ENCODE assay signal across 3 fruit fly cellular contexts in genomic region chr2L:14690791-14691190, dm6.
A peak's percentile ranks its signal among the peaks of the same experiment; 100 is the strongest.
TF ChIP-seq lines count a peak whose summit lies in the region.

No protein-coding gene starts in this region.

- TF ChIP-seq CTCF in whole organism, embryonic (GFP tag; optimal IDR thresholded peaks at IDR 0.05; lab: Kevin White, UChicago), result no peak

TF ChIP-seq in whole organism, embryonic, 481 proteins besides CTCF, POLR2A, EP300 and RAD21 (continues in another document):
- TF ChIP-seq Deaf1 (tag; optimal IDR thresholded peaks at IDR 0.05; lab: Kevin White, UChicago), result no peak
- no peak for TF ChIP-seq ranshi (GFP tag; IDR thresholded peaks at IDR 0.05; lab: Robert Waterston, UW)
- TF ChIP-seq CG32532 (GFP tag; IDR thresholded peaks at IDR 0.05; lab: Robert Waterston, UW), result no peak
- peak; percentile 30 for TF ChIP-seq CG8924 (tag; optimal IDR thresholded peaks at IDR 0.05; lab: Kevin White, UChicago)
- no peak for TF ChIP-seq CG6272 (GFP tag; IDR thresholded peaks at IDR 0.05; lab: Robert Waterston, UW)
- TF ChIP-seq Oli (tag; optimal IDR thresholded peaks at IDR 0.05; lab: Kevin White, UChicago), result peak; percentile 7
- peak; percentile 9 for TF ChIP-seq CG7556 (GFP tag; optimal IDR thresholded peaks at IDR 0.05; lab: Kevin White, UChicago)
- TF ChIP-seq sens (GFP tag; lab: Kevin White, UChicago), result peak; percentile 80
- no peak for TF ChIP-seq CG18599 (GFP tag; optimal IDR thresholded peaks at IDR 0.05; lab: Kevin White, UChicago)
- TF ChIP-seq CG2875 (GFP tag; optimal IDR thresholded peaks at IDR 0.05; lab: Kevin White, UChicago), result peak; percentile 7
- TF ChIP-seq CG10979 (tag; optimal IDR thresholded peaks at IDR 0.05; lab: Kevin White, UChicago), result peak; percentile 70
- TF ChIP-seq CG1603 (tag; optimal IDR thresholded peaks at IDR 0.05; lab: Kevin White, UChicago), result no peak
- TF ChIP-seq ac (GFP tag; optimal IDR thresholded peaks at IDR 0.05; lab: Kevin White, UChicago), result no peak
- no peak for TF ChIP-seq CG9817 (tag; optimal IDR thresholded peaks at IDR 0.05; lab: Kevin White, UChicago)
- TF ChIP-seq CG13894 (tag; optimal IDR thresholded peaks at IDR 0.05; lab: Kevin White, UChicago), result no peak
- TF ChIP-seq crol (GFP tag; IDR thresholded peaks at IDR 0.05; lab: Robert Waterston, UW), result no peak
- no peak for TF ChIP-seq CG10321 (GFP tag; IDR thresholded peaks at IDR 0.05; lab: Robert Waterston, UW)
- TF ChIP-seq HLH3B (GFP tag; IDR thresholded peaks at IDR 0.05; lab: Robert Waterston, UW), result peak; percentile 16; the same call in 1 of the 2 replicates
- peak in 1 of 2 experiments; percentile 15 for TF ChIP-seq bsh (GFP tag; optimal IDR thresholded peaks at IDR 0.05; lab: Kevin White, UChicago)
- peak; percentile 59 for TF ChIP-seq CG10267 (tag; optimal IDR thresholded peaks at IDR 0.05; lab: Kevin White, UChicago)
- no peak for TF ChIP-seq so (GFP tag; IDR thresholded peaks at IDR 0.05; lab: Robert Waterston, UW)
- no peak for TF ChIP-seq CG7357 (GFP tag; IDR thresholded peaks at IDR 0.05; lab: Robert Waterston, UW)
- no peak for TF ChIP-seq Hr51 (GFP tag; optimal IDR thresholded peaks at IDR 0.05; lab: Kevin White, UChicago)
- TF ChIP-seq CG15073 (GFP tag; optimal IDR thresholded peaks at IDR 0.05; lab: Kevin White, UChicago), result no peak
- TF ChIP-seq CG15696 (tag; optimal IDR thresholded peaks at IDR 0.05; lab: Kevin White, UChicago), result peak; percentile 46
- TF ChIP-seq fd96Cb (tag; optimal IDR thresholded peaks at IDR 0.05; lab: Kevin White, UChicago), result peak; percentile 51
- TF ChIP-seq HmgD (GFP tag; optimal IDR thresholded peaks at IDR 0.05; lab: Kevin White, UChicago), result no peak
- peak in 1 of 3 experiments; percentile 59 for TF ChIP-seq lola (GFP tag; optimal IDR thresholded peaks at IDR 0.05; lab: Kevin White, UChicago)
- TF ChIP-seq Hr3 (GFP tag; optimal IDR thresholded peaks at IDR 0.05; lab: Kevin White, UChicago), result no peak
- peak; percentile 63 for TF ChIP-seq nmo (GFP tag; optimal IDR thresholded peaks at IDR 0.05; lab: Kevin White, UChicago)
- no peak for TF ChIP-seq bbx (GFP tag; IDR thresholded peaks at IDR 0.05; lab: Robert Waterston, UW; ENCODE audit: partially characterized antibody)

TF ChIP-seq in whole organism, prepupa, 60 proteins besides CTCF, POLR2A, EP300 and RAD21:
- TF ChIP-seq cyc (GFP tag; optimal IDR thresholded peaks at IDR 0.05; lab: Kevin White, UChicago), result peak; percentile 46
- TF ChIP-seq Met (GFP tag; optimal IDR thresholded peaks at IDR 0.05; lab: Kevin White, UChicago), result peak; percentile 54
- peak; percentile 42 for TF ChIP-seq topi (GFP tag; optimal IDR thresholded peaks at IDR 0.05; lab: Kevin White, UChicago)
- peak; percentile 24 for TF ChIP-seq lz (GFP tag; optimal IDR thresholded peaks at IDR 0.05; lab: Kevin White, UChicago)
- TF ChIP-seq eg (GFP tag; IDR thresholded peaks at IDR 0.05; lab: Robert Waterston, UW), result 0 out of 3 replicates have a peak, but pooled peaks have one; percentile 8
- TF ChIP-seq CG6276 (GFP tag; optimal IDR thresholded peaks at IDR 0.05; lab: Kevin White, UChicago), result no peak
- peak; percentile 36 for TF ChIP-seq Smox (GFP tag; optimal IDR thresholded peaks at IDR 0.05; lab: Kevin White, UChicago)
- TF ChIP-seq fkh (GFP tag; optimal IDR thresholded peaks at IDR 0.05; lab: Kevin White, UChicago), result no peak
- TF ChIP-seq Eip78C (GFP tag; lab: Kevin White, UChicago), result peak; percentile 74
- no peak for TF ChIP-seq CG11762 (GFP tag; optimal IDR thresholded peaks at IDR 0.05; lab: Kevin White, UChicago; ENCODE audit: insufficient read depth)
- TF ChIP-seq Hr39 (GFP tag; optimal IDR thresholded peaks at IDR 0.05; lab: Kevin White, UChicago), result peak; percentile 39
- no peak for TF ChIP-seq CG4318 (GFP tag; optimal IDR thresholded peaks at IDR 0.05; lab: Kevin White, UChicago)
- TF ChIP-seq Hr4 (GFP tag; optimal IDR thresholded peaks at IDR 0.05; lab: Kevin White, UChicago), result peak; percentile 8
- peak; percentile 46 for TF ChIP-seq Sox102F (GFP tag; optimal IDR thresholded peaks at IDR 0.05; lab: Kevin White, UChicago)
- no peak for TF ChIP-seq Lpt (GFP tag; optimal IDR thresholded peaks at IDR 0.05; lab: Kevin White, UChicago)
- TF ChIP-seq Ets96B (tag; optimal IDR thresholded peaks at IDR 0.05; lab: Kevin White, UChicago), result no peak
- no peak for TF ChIP-seq Sox14 (GFP tag; optimal IDR thresholded peaks at IDR 0.05; lab: Kevin White, UChicago)
- TF ChIP-seq esn (GFP tag; optimal IDR thresholded peaks at IDR 0.05; lab: Kevin White, UChicago), result peak; percentile 55
- peak; percentile 73 for TF ChIP-seq svp (GFP tag; lab: Kevin White, UChicago)
- TF ChIP-seq CG10631 (GFP tag; optimal IDR thresholded peaks at IDR 0.05; lab: Kevin White, UChicago), result peak; percentile 8
- TF ChIP-seq net (GFP tag; optimal IDR thresholded peaks at IDR 0.05; lab: Kevin White, UChicago), result no peak
- TF ChIP-seq CG31627 (GFP tag; optimal IDR thresholded peaks at IDR 0.05; lab: Kevin White, UChicago), result peak; percentile 5
- no peak for TF ChIP-seq Gug (GFP tag; IDR thresholded peaks at IDR 0.05; lab: Robert Waterston, UW)

TF ChIP-seq in whole organism, wandering third instar larva, 38 proteins besides CTCF, POLR2A, EP300 and RAD21:
- TF ChIP-seq pan (optimal IDR thresholded peaks at IDR 0.05; lab: Kevin White, UChicago) (no peak), Dif (GFP tag; optimal IDR thresholded peaks at IDR 0.05; lab: Kevin White, UChicago; ENCODE audit: partially characterized antibody) (no peak), HLH106 (tag; optimal IDR thresholded peaks at IDR 0.05; lab: Kevin White, UChicago) (peak; percentile 25), Hnf4 (GFP tag; optimal IDR thresholded peaks at IDR 0.05; lab: Kevin White, UChicago) (peak; percentile 15), ey (GFP tag; optimal IDR thresholded peaks at IDR 0.05; lab: Kevin White, UChicago) (peak; percentile 47), Sp1 (GFP tag; optimal IDR thresholded peaks at IDR 0.05; lab: Kevin White, UChicago) (peak; percentile 33), Rel (GFP tag; optimal IDR thresholded peaks at IDR 0.05; lab: Kevin White, UChicago) (no peak), Rel (tag; optimal IDR thresholded peaks at IDR 0.05; lab: Kevin White, UChicago) (no peak), Myc (optimal IDR thresholded peaks at IDR 0.05; lab: Kevin White, UChicago) (no peak), h (GFP tag; optimal IDR thresholded peaks at IDR 0.05; lab: Kevin White, UChicago) (peak; percentile 53), Vsx2 (GFP tag; optimal IDR thresholded peaks at IDR 0.05; lab: Kevin White, UChicago; ENCODE audit: partially characterized antibody) (no peak), rgr (GFP tag; optimal IDR thresholded peaks at IDR 0.05; lab: Kevin White, UChicago) (peak; percentile 37), psq (GFP tag; optimal IDR thresholded peaks at IDR 0.05; lab: Kevin White, UChicago) (peak; percentile 61), foxo (GFP tag; optimal IDR thresholded peaks at IDR 0.05; lab: Kevin White, UChicago) (peak in 1 of 2 experiments; percentile 70), OdsH (GFP tag; optimal IDR thresholded peaks at IDR 0.05; lab: Kevin White, UChicago) (peak; percentile 43), tai (GFP tag; optimal IDR thresholded peaks at IDR 0.05; lab: Kevin White, UChicago) (no peak), fru (GFP tag; optimal IDR thresholded peaks at IDR 0.05; lab: Kevin White, UChicago) (peak; percentile 69)

Comparison
In these comparisons a context has a peak if more than half of its experiments do, and no peak if none do; other contexts are left out.
1. Of the 7 proteins assayed by ChIP-seq in both whole organism, embryonic and whole organism, prepupa: peak only in whole organism, embryonic: none; only in whole organism, prepupa: Hr39 and Sox102F; in both: none; in neither: 5.